Worm (Caenorhabditis elegans) whole organism, early embryonic: ENCODE measurements around the gene wdr-46.

Experiments used
- B0310.2 ChIP-seq: sonication (generic microtip); optimal IDR thresholded peaks from 2 replicates; lab custom pipeline; 2016; ENCODE audit warnings: mild to moderate bottlenecking, missing genetic modification characterization, missing compliant biosample characterization
- F13C5.2 ChIP-seq: sonication (generic microtip); optimal IDR thresholded peaks from 2 replicates; lab custom pipeline; 2017; ENCODE audit warnings: mild to moderate bottlenecking, missing genetic modification characterization, inconsistent platforms, missing compliant biosample characterization
- ama-1 ChIP-seq: fragments of 150-350 bp; optimal IDR thresholded peaks from 2 replicates; lab custom pipeline; 2014
- ceh-36 ChIP-seq: sonication (generic microtip); optimal IDR thresholded peaks from 2 replicates; lab custom pipeline; 2016; ENCODE audit warnings: missing genetic modification characterization, inconsistent platforms, missing compliant biosample characterization
- ets-7 ChIP-seq: sonication (generic microtip); optimal IDR thresholded peaks from 2 replicates; lab custom pipeline; 2016; ENCODE audit warnings: missing genotype, missing genetic modification characterization, missing compliant biosample characterization
- flt-1 ChIP-seq: fragments of 200-800 bp; sonication (Bioruptor generic); IDR thresholded peaks from 2 replicates; pipeline ENCODE4 v1.3.6; 2022; ENCODE audit warnings: missing genetic modification characterization, missing compliant biosample characterization
- hmbx-1 ChIP-seq: sonication (generic microtip); optimal IDR thresholded peaks from 2 replicates; lab custom pipeline; 2016; ENCODE audit warnings: mild to moderate bottlenecking, missing genetic modification characterization, missing compliant biosample characterization
- hnd-1 ChIP-seq: sonication (generic microtip); optimal IDR thresholded peaks from 2 replicates; lab custom pipeline; 2016; ENCODE audit warnings: missing genetic modification characterization, missing compliant biosample characterization
- pes-1 ChIP-seq: fragments of 200-800 bp; sonication (Bioruptor generic); IDR thresholded peaks from 2 replicates; pipeline ENCODE4 v1.3.6; 2022; ENCODE audit warnings: missing genetic modification reagents, missing genetic modification characterization, missing compliant biosample characterization
- scrt-1 ChIP-seq: fragments of 200-800 bp; sonication (Bioruptor generic); IDR thresholded peaks from 2 replicates; pipeline ENCODE4 v1.3.6; 2022; ENCODE audit warnings: missing genetic modification characterization, missing compliant biosample characterization
- tbx-11 ChIP-seq: fragments of 200-800 bp; sonication (Bioruptor generic); IDR thresholded peaks from 2 replicates; pipeline ENCODE4 v1.3.6; 2022; ENCODE audit warnings: missing genetic modification characterization, missing compliant biosample characterization
- tra-4 ChIP-seq: sonication (generic microtip); optimal IDR thresholded peaks from 2 replicates; lab custom pipeline; 2017; ENCODE audit warnings: missing genetic modification characterization, missing compliant biosample characterization

- TF ChIP-seq ceh-36 (tag; lab: Kevin White, UChicago): peak; percentile 29
- TF ChIP-seq ama-1 (lab: Kevin White, UChicago): no peak
- 0 out of 2 replicates have a peak, but pooled peaks have one; percentile 45 for TF ChIP-seq tbx-11
- no peak for TF ChIP-seq hnd-1 (tag; lab: Kevin White, UChicago)
- TF ChIP-seq B0310.2 (tag; lab: Kevin White, UChicago): no peak
- no peak for TF ChIP-seq ets-7
- TF ChIP-seq flt-1: peak; percentile 46; the same call in 1 of the 2 replicates
- TF ChIP-seq pes-1 (GFP tag; lab: Robert Waterston, UW): peak; percentile 58; the same call in 1 of the 2 replicates
- TF ChIP-seq tra-4 (tag; lab: Kevin White, UChicago): no peak
- no peak for TF ChIP-seq F13C5.2
- TF ChIP-seq hmbx-1 (tag; lab: Kevin White, UChicago): no peak
- 0 out of 2 replicates have a peak, but pooled peaks have one; percentile 35 for TF ChIP-seq scrt-1 (GFP tag; lab: Robert Waterston, UW)
Observed at ce11 chrIV:12416629-12417404, 44.8 kb downstream of the wdr-46 start.
